Fruit fly (Drosophila melanogaster): ENCODE data around the gene CG43774.
A peak's percentile ranks its signal among the peaks of the same experiment; 100 is the strongest.

CG43774 gene

dm6 chr2L:4038073-4038699 lies 29.7 kb downstream of the CG43774 start (continued):
- no peak for TF ChIP-seq CG11093 (GFP tag; IDR thresholded peaks at IDR 0.05)
- no peak for TF ChIP-seq CG8290 (GFP tag; optimal IDR thresholded peaks at IDR 0.05)
- no peak for TF ChIP-seq CG8290 (tag; optimal IDR thresholded peaks at IDR 0.05)
- TF ChIP-seq CG43689 (GFP tag; IDR thresholded peaks at IDR 0.05), result no peak
- TF ChIP-seq Dbx (GFP tag; IDR thresholded peaks at IDR 0.05), result no peak
- no peak for TF ChIP-seq cwo (GFP tag; optimal IDR thresholded peaks at IDR 0.05)
- TF ChIP-seq Kr (GFP tag; optimal IDR thresholded peaks at IDR 0.05), result peak; percentile 75
- TF ChIP-seq CG34422 (GFP tag; IDR thresholded peaks at IDR 0.05), result no peak
- no peak for TF ChIP-seq croc (GFP tag; conservative IDR thresholded peaks at IDR 0.05)
- TF ChIP-seq CG6683 (GFP tag; optimal IDR thresholded peaks at IDR 0.05), result no peak
- TF ChIP-seq Hr78 (GFP tag; optimal IDR thresholded peaks at IDR 0.05), result no peak
- no peak for TF ChIP-seq Elba2 (GFP tag; optimal IDR thresholded peaks at IDR 0.05)
- peak; percentile 68 for TF ChIP-seq crol (GFP tag; IDR thresholded peaks at IDR 0.05)
- no peak for TF ChIP-seq mirr (GFP tag; optimal IDR thresholded peaks at IDR 0.05)
- TF ChIP-seq ind (GFP tag; optimal IDR thresholded peaks at IDR 0.05), result no peak
- TF ChIP-seq CG31224 (GFP tag; IDR thresholded peaks at IDR 0.05), result no peak
- TF ChIP-seq fd96Cb (tag; optimal IDR thresholded peaks at IDR 0.05), result no peak
- no peak for TF ChIP-seq CG8765 (GFP tag; IDR thresholded peaks at IDR 0.05)
- TF ChIP-seq sd (tag; optimal IDR thresholded peaks at IDR 0.05), result peak; percentile 13
- TF ChIP-seq Xrp1 (GFP tag; IDR thresholded peaks at IDR 0.05), result no peak
- TF ChIP-seq kni (GFP tag; optimal IDR thresholded peaks at IDR 0.05), result peak; percentile 30
- peak; percentile 21 for TF ChIP-seq nerfin-1 (tag; optimal IDR thresholded peaks at IDR 0.05)
- TF ChIP-seq CG4730 (GFP tag; IDR thresholded peaks at IDR 0.05), result no peak
- TF ChIP-seq Neu2 (GFP tag; optimal IDR thresholded peaks at IDR 0.05; ENCODE audit: borderline replicate concordance), result no peak
- TF ChIP-seq CG42726 (GFP tag; IDR thresholded peaks at IDR 0.05; ENCODE audit: partially characterized antibody), result no peak
- no peak for TF ChIP-seq CG33557 (GFP tag; optimal IDR thresholded peaks at IDR 0.05)
- no peak for TF ChIP-seq gsb (GFP tag; IDR thresholded peaks at IDR 0.05)
- TF ChIP-seq Abd-B (GFP tag; optimal IDR thresholded peaks at IDR 0.05), result no peak
- TF ChIP-seq ATbp (GFP tag; optimal IDR thresholded peaks at IDR 0.05), result no peak
- no peak for TF ChIP-seq shn (GFP tag; optimal IDR thresholded peaks at IDR 0.05)
- no peak for TF ChIP-seq CG2678 (tag; optimal IDR thresholded peaks at IDR 0.05)
- no peak for TF ChIP-seq HLH54F (GFP tag; optimal IDR thresholded peaks at IDR 0.05)
- TF ChIP-seq CG14860 (GFP tag; IDR thresholded peaks at IDR 0.05; ENCODE audit: partially characterized antibody), result no peak
- no peak for TF ChIP-seq Dfd (GFP tag; optimal IDR thresholded peaks at IDR 0.05)
- TF ChIP-seq disco-r (GFP tag; optimal IDR thresholded peaks at IDR 0.05), result no peak
- no peak for TF ChIP-seq sob (GFP tag; IDR thresholded peaks at IDR 0.05)
- no peak for TF ChIP-seq jing (GFP tag; optimal IDR thresholded peaks at IDR 0.05)
- TF ChIP-seq z (GFP tag; IDR thresholded peaks at IDR 0.05), result no peak
- no peak for TF ChIP-seq CG14667 (GFP tag; IDR thresholded peaks at IDR 0.05)
- TF ChIP-seq CG8388 (GFP tag; optimal IDR thresholded peaks at IDR 0.05), result no peak
- TF ChIP-seq CG10321 (GFP tag; IDR thresholded peaks at IDR 0.05), result no peak
- TF ChIP-seq CG6175 (GFP tag; IDR thresholded peaks at IDR 0.05), result no peak
- TF ChIP-seq Lpt (GFP tag; optimal IDR thresholded peaks at IDR 0.05), result no peak
- no peak for TF ChIP-seq CG6791 (GFP tag; IDR thresholded peaks at IDR 0.05; ENCODE audit: partially characterized antibody)
- TF ChIP-seq CG30020 (tag; optimal IDR thresholded peaks at IDR 0.05), result no peak
- peak; percentile 97 for TF ChIP-seq pros (GFP tag; optimal IDR thresholded peaks at IDR 0.05)
- TF ChIP-seq PHDP (tag; optimal IDR thresholded peaks at IDR 0.05), result no peak
- peak; percentile 33 for TF ChIP-seq oc (tag; optimal IDR thresholded peaks at IDR 0.05)
- no peak for TF ChIP-seq nau (GFP tag; optimal IDR thresholded peaks at IDR 0.05)
- no peak for TF ChIP-seq pnt (GFP tag; optimal IDR thresholded peaks at IDR 0.05)
